Worm (Caenorhabditis elegans): Measurements from ENCODE around the gene K07C5.3.

- TF ChIP-seq nfya-1 (tag; optimal IDR thresholded peaks at IDR 0.05; ENCODE audit: insufficient read depth) = no peak
- no peak for TF ChIP-seq jun-1 (tag; optimal IDR thresholded peaks at IDR 0.05)
- no peak for TF ChIP-seq nhr-77 (tag; optimal IDR thresholded peaks at IDR 0.05)
- TF ChIP-seq zag-1 (tag; optimal IDR thresholded peaks at IDR 0.05) = no peak
- TF ChIP-seq fkh-2 (tag; optimal IDR thresholded peaks at IDR 0.05) = no peak
- no peak for TF ChIP-seq nhr-237 (tag; optimal IDR thresholded peaks at IDR 0.05)
Observed at ce11 chrV:10319434-10319833, 23.4 kb upstream of the K07C5.3 start, which contains the start of gene B0024.11.
